Fruit fly (Drosophila melanogaster) whole organism, embryonic: Measurements from ENCODE around the gene CG11811.

Source experiments
- Abd-B ChIP-seq: fragments of 200-800 bp; sonication (Bioruptor generic); optimal IDR thresholded peaks from 2 replicates; lab custom pipeline; 2018; ENCODE audit warnings: missing biosample characterization, mild to moderate bottlenecking, missing genetic modification characterization, moderate library complexity
- Blimp-1 ChIP-seq: fragments of 200-800 bp; sonication (Bioruptor generic); optimal IDR thresholded peaks from 3 replicates; lab custom pipeline; 2018; ENCODE audit warnings: missing biosample characterization, missing genetic modification characterization, mild to moderate bottlenecking, moderate library complexity, missing genetic modification reagents
- CG10209 ChIP-seq: fragments of 200-800 bp; sonication (Bioruptor generic); optimal IDR thresholded peaks from 3 replicates; lab custom pipeline; 2017; ENCODE audit warnings: missing biosample characterization, mild to moderate bottlenecking, missing genetic modification characterization, missing genetic modification reagents
- CG11504 ChIP-seq: fragments of 200-800 bp; sonication (Bioruptor generic); optimal IDR thresholded peaks from 3 replicates; lab custom pipeline; 2019; ENCODE audit warnings: missing biosample characterization, mild to moderate bottlenecking, missing genetic modification characterization, moderate library complexity
- CG11560 ChIP-seq: fragments of 200-800 bp; sonication (Bioruptor generic); IDR thresholded peaks from 3 replicates; pipeline ENCODE4 v1.3.6; 2022; ENCODE audit warnings: missing biosample characterization, missing genetic modification characterization
- CG11695 ChIP-seq: fragments of 200-800 bp; sonication (Bioruptor generic); IDR thresholded peaks from 3 replicates; pipeline ENCODE4 v1.3.6; 2022; ENCODE audit warnings: missing biosample characterization, missing genetic modification characterization
- CG12071 ChIP-seq: fragments of 200-800 bp; sonication (Bioruptor generic); optimal IDR thresholded peaks from 3 replicates; lab custom pipeline; 2018; ENCODE audit warnings: missing biosample characterization, mild to moderate bottlenecking, missing genetic modification characterization
- CG12104 ChIP-seq: fragments of 200-800 bp; sonication (Bioruptor generic); optimal IDR thresholded peaks from 3 replicates; lab custom pipeline; 2016; ENCODE audit warnings: missing biosample characterization, missing genetic modification characterization
- CG12219 ChIP-seq: fragments of 200-800 bp; sonication (Bioruptor generic); optimal IDR thresholded peaks from 3 replicates; lab custom pipeline; 2018; ENCODE audit warnings: missing biosample characterization, mild to moderate bottlenecking, missing genetic modification characterization
- CG12942 ChIP-seq: fragments of 200-800 bp; sonication (Bioruptor generic); optimal IDR thresholded peaks from 3 replicates; lab custom pipeline; 2016; ENCODE audit warnings: missing biosample characterization, missing genetic modification characterization
- CG13894 ChIP-seq: fragments of 200-800 bp; sonication (Bioruptor generic); optimal IDR thresholded peaks from 3 replicates; lab custom pipeline; 2018; ENCODE audit warnings: missing biosample characterization, mild to moderate bottlenecking, missing genetic modification characterization, moderate library complexity
- CG15269 ChIP-seq: fragments of 200-800 bp; sonication (Bioruptor generic); optimal IDR thresholded peaks from 2 replicates; lab custom pipeline; 2018; ENCODE audit warnings: missing biosample characterization, mild to moderate bottlenecking, missing genetic modification characterization, moderate library complexity
- CG2678 ChIP-seq: fragments of 200-800 bp; sonication (Bioruptor generic); optimal IDR thresholded peaks from 3 replicates; lab custom pipeline; 2019; ENCODE audit warnings: missing biosample characterization, mild to moderate bottlenecking, missing genetic modification characterization, moderate library complexity
- CG2875 ChIP-seq: fragments of 200-800 bp; sonication (Bioruptor generic); optimal IDR thresholded peaks from 2 replicates; lab custom pipeline; 2017; ENCODE audit warnings: missing biosample characterization, mild to moderate bottlenecking, missing genetic modification characterization, missing genetic modification reagents
- CG4282 ChIP-seq: fragments of 200-800 bp; sonication (Bioruptor generic); optimal IDR thresholded peaks from 2 replicates; lab custom pipeline; 2016; ENCODE audit warnings: missing biosample characterization, missing genetic modification characterization
- CG6254 ChIP-seq: fragments of 200-800 bp; sonication (Bioruptor generic); optimal IDR thresholded peaks from 3 replicates; lab custom pipeline; 2017; ENCODE audit warnings: mild to moderate bottlenecking, missing biosample characterization, missing genetic modification reagents, missing genetic modification characterization
- CG7745 ChIP-seq: fragments of 200-800 bp; sonication (Bioruptor generic); optimal IDR thresholded peaks from 2 replicates; lab custom pipeline; 2018; ENCODE audit warnings: missing biosample characterization, mild to moderate bottlenecking, missing genetic modification characterization, moderate library complexity
- CG8089 ChIP-seq: fragments of 200-800 bp; sonication (Bioruptor generic); optimal IDR thresholded peaks from 3 replicates; lab custom pipeline; 2016; ENCODE audit warnings: missing biosample characterization, missing genetic modification characterization
- CG8388 ChIP-seq: fragments of 200-800 bp; sonication (Bioruptor generic); optimal IDR thresholded peaks from 2 replicates; lab custom pipeline; 2019; ENCODE audit warnings: missing biosample characterization, mild to moderate bottlenecking, missing genetic modification characterization, moderate library complexity
- CG9215 ChIP-seq: fragments of 200-800 bp; sonication (Bioruptor generic); IDR thresholded peaks from 2 replicates; pipeline ENCODE4 v1.3.6; 2022; ENCODE audit warnings: missing biosample characterization, missing genetic modification characterization
- Camta ChIP-seq: fragments of 200-800 bp; sonication (Bioruptor generic); optimal IDR thresholded peaks from 2 replicates; lab custom pipeline; 2016; ENCODE audit warnings: missing biosample characterization, missing genetic modification characterization
- Dip2 ChIP-seq: fragments of 200-800 bp; sonication (Bioruptor generic); IDR thresholded peaks from 2 replicates; pipeline ENCODE4 v1.3.6; 2022; ENCODE audit warnings: missing biosample characterization, missing genetic modification characterization
- Hmr ChIP-seq: fragments of 200-800 bp; sonication (Bioruptor generic); optimal IDR thresholded peaks from 3 replicates; lab custom pipeline; 2017; ENCODE audit warnings: mild to moderate bottlenecking, missing biosample characterization, missing genetic modification reagents, missing genetic modification characterization
- Hr39 ChIP-seq: fragments of >200 bp; optimal IDR thresholded peaks from 2 replicates; lab custom pipeline; 2017
- Hr78 ChIP-seq, 2 experiments: fragments of 200-800 bp in 1 of 2; fragments of >200 bp in 1 of 2; sonication (Bioruptor generic) in 1 of 2; optimal IDR thresholded peaks; 2 replicates each; lab custom pipeline; 2017 to 2019; ENCODE audit warnings: missing biosample characterization in 2 of 2, missing genetic modification characterization in 2 of 2, mild to moderate bottlenecking in 1 of 2, moderate library complexity in 1 of 2
- Mes4 ChIP-seq: fragments of 200-800 bp; sonication (Bioruptor generic); optimal IDR thresholded peaks from 2 replicates; lab custom pipeline; 2016; ENCODE audit warnings: missing biosample characterization, missing genetic modification characterization
- Mrtf ChIP-seq: fragments of 200-800 bp; sonication (Bioruptor generic); IDR thresholded peaks from 3 replicates; pipeline ENCODE4 v1.3.6; 2022; ENCODE audit warnings: missing biosample characterization, missing genetic modification characterization
- Oaz ChIP-seq: fragments of 200-800 bp; sonication (Bioruptor generic); IDR thresholded peaks from 2 replicates; pipeline ENCODE4 v1.3.6; 2022; ENCODE audit warnings: missing biosample characterization, missing genetic modification characterization
- Side ChIP-seq: fragments of 200-800 bp; sonication (Bioruptor generic); optimal IDR thresholded peaks from 2 replicates; lab custom pipeline; 2016; ENCODE audit warnings: missing biosample characterization, missing genetic modification characterization
- Sry-β ChIP-seq: fragments of 200-800 bp; sonication (Bioruptor generic); optimal IDR thresholded peaks from 2 replicates; lab custom pipeline; 2018; ENCODE audit warnings: missing biosample characterization, mild to moderate bottlenecking, missing genetic modification characterization, moderate library complexity
- ara ChIP-seq: fragments of 200-800 bp; sonication (Bioruptor generic); IDR thresholded peaks from 2 replicates; pipeline ENCODE4 v1.3.6; 2022; ENCODE audit warnings: missing biosample characterization, missing genetic modification characterization
- croc ChIP-seq: fragments of 200-800 bp; sonication (Bioruptor generic); conservative IDR thresholded peaks from 3 replicates; pipeline ENCODE4 v1.3.6; 2022; ENCODE audit warnings: missing biosample characterization, missing genetic modification characterization
- crol ChIP-seq: fragments of 200-800 bp; sonication (Bioruptor generic); IDR thresholded peaks from 2 replicates; pipeline ENCODE4 v1.3.6; 2022; ENCODE audit warnings: missing biosample characterization, missing genetic modification characterization
- en ChIP-seq: fragments of 200-800 bp; sonication (Bioruptor generic); optimal IDR thresholded peaks from 2 replicates; lab custom pipeline; 2016; ENCODE audit warnings: missing biosample characterization, missing genetic modification characterization
- gem ChIP-seq: fragments of 200-800 bp; sonication (Bioruptor generic); optimal IDR thresholded peaks from 2 replicates; lab custom pipeline; 2019; ENCODE audit warnings: missing biosample characterization, mild to moderate bottlenecking, missing genetic modification characterization, moderate library complexity
- ham ChIP-seq: fragments of 200-800 bp; sonication (Bioruptor generic); IDR thresholded peaks from 2 replicates; pipeline ENCODE4 v1.3.6; 2022; ENCODE audit warnings: missing biosample characterization, missing genetic modification characterization
- hkb ChIP-seq, 2 experiments: fragments of 200-800 bp in 1 of 2; fragments of >200 bp in 1 of 2; sonication (Bioruptor generic) in 1 of 2; IDR thresholded peaks in 1 of 2; optimal IDR thresholded peaks in 1 of 2; 2 replicates each; pipeline versions ENCODE4 v1.3.6 to Lab custom; 2017 to 2022; ENCODE audit warnings: missing biosample characterization in 1 of 2, missing genetic modification characterization in 1 of 2
- kah ChIP-seq: fragments of 200-800 bp; sonication (Bioruptor generic); optimal IDR thresholded peaks from 2 replicates; lab custom pipeline; 2018; ENCODE audit warnings: missing biosample characterization, mild to moderate bottlenecking, missing genetic modification characterization
- klu ChIP-seq: fragments of 200-800 bp; sonication (Bioruptor generic); IDR thresholded peaks from 2 replicates; pipeline ENCODE4 v1.3.6; 2022; ENCODE audit warnings: missing biosample characterization, missing genetic modification characterization
- lbe ChIP-seq: fragments of 200-800 bp; sonication (Bioruptor generic); optimal IDR thresholded peaks from 2 replicates; lab custom pipeline; 2016; ENCODE audit warnings: missing biosample characterization, mild to moderate bottlenecking, missing genetic modification characterization
- nerfin-1 ChIP-seq: fragments of 200-800 bp; sonication (Bioruptor generic); optimal IDR thresholded peaks from 3 replicates; lab custom pipeline; 2019; ENCODE audit warnings: missing biosample characterization, mild to moderate bottlenecking, missing genetic modification characterization, moderate library complexity
- rib ChIP-seq: fragments of 200-800 bp; sonication (Bioruptor generic); IDR thresholded peaks from 2 replicates; pipeline ENCODE4 v1.3.6; 2022; ENCODE audit warnings: missing biosample characterization, missing genetic modification characterization
- salm ChIP-seq: fragments of 200-800 bp; sonication (Bioruptor generic); optimal IDR thresholded peaks from 2 replicates; lab custom pipeline; 2018; ENCODE audit warnings: missing biosample characterization, mild to moderate bottlenecking, missing genetic modification characterization
- sc ChIP-seq, 3 experiments: fragments of >200 bp in 2 of 3; fragments of 200-800 bp in 1 of 3; sonication (Bioruptor generic) in 1 of 3; optimal IDR thresholded peaks; 2 replicates in 2 of 3; 3 replicates in 1 of 3; lab custom pipeline; 2017; ENCODE audit warnings: mild to moderate bottlenecking in 1 of 3, missing biosample characterization in 1 of 3, missing genetic modification characterization in 1 of 3, missing genetic modification reagents in 1 of 3
- sens-2 ChIP-seq: fragments of 200-800 bp; sonication (Bioruptor generic); IDR thresholded peaks from 2 replicates; pipeline ENCODE4 v1.3.6; 2022; ENCODE audit warnings: missing biosample characterization, missing genetic modification characterization
- slou ChIP-seq: fragments of 200-800 bp; sonication (Bioruptor generic); optimal IDR thresholded peaks from 3 replicates; lab custom pipeline; 2016; ENCODE audit warnings: missing biosample characterization, missing genetic modification characterization
- toy ChIP-seq: fragments of 200-800 bp; sonication (Bioruptor generic); IDR thresholded peaks from 2 replicates; pipeline ENCODE4 v1.3.6; 2022; ENCODE audit warnings: missing biosample characterization, missing genetic modification characterization
- wdn ChIP-seq: fragments of 200-800 bp; sonication (Bioruptor generic); IDR thresholded peaks from 2 replicates; pipeline ENCODE4 v1.3.6; 2022; ENCODE audit warnings: missing biosample characterization, missing genetic modification characterization

Gene CG11811

dm6 chr3L:10660744-10661589 is 29.9 kb upstream of the CG11811 start, which contains the start of the genes CG32066 and CG8003 (continued):
- TF ChIP-seq Abd-B (GFP tag; lab: Kevin White, UChicago) (peak; percentile 6), CG12942 (GFP tag; lab: Kevin White, UChicago) (peak; percentile 28), kah (peak; percentile 49), en (no peak), crol (GFP tag; lab: Robert Waterston, UW) (no peak), sens-2 (no peak), toy (GFP tag; lab: Robert Waterston, UW) (no peak), CG8388 (GFP tag; lab: Kevin White, UChicago) (peak; percentile 13), Hr78 (GFP tag; optimal IDR thresholded peaks at IDR 0.05; lab: Kevin White, UChicago) (no peak), nerfin-1 (tag; lab: Kevin White, UChicago) (peak; percentile 96), wdn (no peak), klu (GFP tag; lab: Robert Waterston, UW) (no peak), CG15269 (tag; lab: Kevin White, UChicago) (peak; percentile 64), CG11560 (tag; lab: Robert Waterston, UW) (no peak), Mrtf (GFP tag; lab: Robert Waterston, UW) (no peak), CG8089 (no peak), Side (GFP tag; lab: Kevin White, UChicago) (no peak), croc (no peak), CG12071 (peak; percentile 47), CG11504 (tag; lab: Kevin White, UChicago) (peak; percentile 50), CG2875 (GFP tag; lab: Kevin White, UChicago) (no peak), Dip2 (GFP tag; lab: Robert Waterston, UW) (no peak), CG4282 (GFP tag; lab: Kevin White, UChicago) (no peak), salm (tag; lab: Kevin White, UChicago) (peak; percentile 28), Hmr (GFP tag; lab: Kevin White, UChicago) (peak; percentile 16), CG13894 (tag; lab: Kevin White, UChicago) (no peak), Hr39 (lab: Kevin White, UChicago) (no peak), CG10209 (GFP tag; lab: Kevin White, UChicago) (peak; percentile 11), Oaz (GFP tag; lab: Robert Waterston, UW) (no peak), CG2678 (peak; percentile 63), rib (no peak), ara (no peak), Blimp-1 (GFP tag; lab: Kevin White, UChicago) (no peak), hkb (optimal IDR thresholded peaks at IDR 0.05; lab: Kevin White, UChicago) (no peak), hkb (GFP tag; IDR thresholded peaks at IDR 0.05; lab: Robert Waterston, UW) (0 out of 2 replicates have a peak, but pooled peaks have one; percentile 35), CG12219 (GFP tag; lab: Kevin White, UChicago) (no peak), Camta (GFP tag; lab: Kevin White, UChicago) (no peak), CG11695 (0 out of 3 replicates have a peak, but pooled peaks have one; percentile 15), Mes4 (no peak), CG6254 (GFP tag; lab: Kevin White, UChicago) (no peak), Sry-β (GFP tag; lab: Kevin White, UChicago) (no peak), slou (GFP tag; lab: Kevin White, UChicago) (no peak), ham (no peak), gem (tag; lab: Kevin White, UChicago) (peak; percentile 72), sc (optimal IDR thresholded peaks at IDR 0.05; lab: Kevin White, UChicago) (no peak), sc (GFP tag; optimal IDR thresholded peaks at IDR 0.05; lab: Kevin White, UChicago) (no peak), lbe (GFP tag; lab: Kevin White, UChicago) (peak; percentile 16), CG12104 (GFP tag; lab: Kevin White, UChicago) (no peak), CG7745 (tag; lab: Kevin White, UChicago) (no peak), CG9215 (GFP tag; lab: Robert Waterston, UW) (no peak)
